Fruit fly (Drosophila melanogaster) whole organism, adult: ENCODE data around the gene CG9391.

Experiments
- CG12768 ChIP-seq: fragments of 200-800 bp; sonication (Bioruptor generic); optimal IDR thresholded peaks from 2 replicates; lab custom pipeline; 2017; ENCODE audit warnings: missing biosample characterization, missing genetic modification characterization, mild to moderate bottlenecking, moderate library complexity, missing genetic modification reagents
- CG7045 ChIP-seq: fragments of 200-800 bp; sonication (Bioruptor generic); optimal IDR thresholded peaks from 2 replicates; lab custom pipeline; 2017; ENCODE audit warnings: missing biosample characterization, mild to moderate bottlenecking, missing genetic modification characterization
- cnc ChIP-seq, 2 experiments: fragments of >200 bp; optimal IDR thresholded peaks; 2 replicates each; lab custom pipeline; 2017
- pad ChIP-seq: fragments of 200-800 bp; sonication (Bioruptor generic); optimal IDR thresholded peaks from 3 replicates; lab custom pipeline; 2017; ENCODE audit warnings: missing biosample characterization, missing genetic modification characterization, mild to moderate bottlenecking, moderate library complexity, missing genetic modification reagents

- TF ChIP-seq CG7045 (GFP tag; lab: Kevin White, UChicago) = no peak
- no peak for TF ChIP-seq cnc (optimal IDR thresholded peaks at IDR 0.05; lab: Kevin White, UChicago)
- TF ChIP-seq pad (GFP tag; lab: Kevin White, UChicago) = no peak
- no peak for TF ChIP-seq CG12768
These were observed 24.6 kb upstream of the CG9391 start, which contains the start of gene Cpr78Ca for dm6 chr3L:21292700-21293099.
